Worm (Caenorhabditis elegans): ENCODE data around the gene ZK856.11.

The ZK856.11 gene

DNA sequence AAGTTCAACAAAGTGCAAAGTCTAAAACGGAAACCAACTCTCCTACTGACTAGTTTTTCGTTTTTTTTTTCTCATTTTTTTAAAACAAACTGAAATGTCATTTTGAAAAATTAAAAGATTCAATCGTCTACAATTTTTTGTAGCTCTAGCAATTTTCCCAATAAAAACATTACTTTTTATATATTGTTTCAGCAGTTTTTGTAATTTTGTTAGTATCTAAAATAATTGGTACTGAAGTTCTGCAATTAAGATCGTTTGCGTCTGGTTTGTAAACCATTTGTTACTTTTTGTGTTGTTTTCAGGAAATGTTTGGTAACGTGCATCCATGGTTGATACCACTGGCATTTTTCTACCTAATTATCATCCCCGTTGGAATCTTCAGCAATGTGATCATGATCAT lies 46.2 kb downstream of the ZK856.11 start, which contains the start of gene srsx-30:
Gene srsx-30 (plus strand): TSS at position 301 of the 400 bp plus-strand sequence.
- no peak for TF ChIP-seq pes-1 (GFP tag; IDR thresholded peaks at IDR 0.05)
- no peak for TF ChIP-seq hmbx-1 (tag; optimal IDR thresholded peaks at IDR 0.05)
- no peak for TF ChIP-seq F13C5.2 (tag; optimal IDR thresholded peaks at IDR 0.05)
- no peak for TF ChIP-seq tbx-11 (GFP tag; IDR thresholded peaks at IDR 0.05)
- TF ChIP-seq scrt-1 (GFP tag; IDR thresholded peaks at IDR 0.05) = no peak
- no peak for TF ChIP-seq hmg-4 (GFP tag; optimal IDR thresholded peaks at IDR 0.05)
- TF ChIP-seq flt-1 (GFP tag; IDR thresholded peaks at IDR 0.05) = no peak
- TF ChIP-seq B0310.2 (tag; optimal IDR thresholded peaks at IDR 0.05) = no peak
- no peak for TF ChIP-seq ceh-36 (tag; optimal IDR thresholded peaks at IDR 0.05)
- no peak for TF ChIP-seq tra-4 (tag; optimal IDR thresholded peaks at IDR 0.05)
- no peak for TF ChIP-seq aly-1 (tag; optimal IDR thresholded peaks at IDR 0.05)
- no peak for TF ChIP-seq ama-1 (optimal IDR thresholded peaks at IDR 0.05)
- TF ChIP-seq hnd-1 (tag; optimal IDR thresholded peaks at IDR 0.05) = no peak
- TF ChIP-seq tbx-37 (GFP tag; conservative IDR thresholded peaks at IDR 0.05) = no peak
- TF ChIP-seq ceh-13 (GFP tag; optimal IDR thresholded peaks at IDR 0.05) = no peak
- TF ChIP-seq sea-1 (GFP tag; conservative IDR thresholded peaks at IDR 0.05) = no peak

DNA sequence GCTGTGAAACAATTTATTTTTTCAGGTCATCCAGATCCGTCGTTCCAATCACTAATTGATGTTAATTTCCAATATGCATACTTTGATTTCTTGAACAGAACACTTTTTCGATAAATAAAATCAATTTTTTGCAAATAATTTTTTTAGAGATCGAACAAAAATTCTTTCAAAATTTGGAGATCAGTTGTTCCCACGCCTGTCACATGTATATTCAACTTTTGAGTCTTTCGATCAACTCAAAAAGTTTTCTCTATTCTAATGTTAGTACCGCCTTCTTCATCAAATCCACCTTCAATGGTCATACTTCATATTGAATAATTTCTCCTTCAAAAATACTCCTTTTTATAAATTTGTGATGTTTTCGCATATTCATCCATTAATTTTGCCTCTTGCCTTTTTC lies 50.0 kb downstream of the ZK856.11 start, which contains the start of gene srsx-29:
Gene srsx-29 (plus strand): TSS at position 301 of the 400 bp plus-strand sequence.
- TF ChIP-seq hmbx-1 (tag; optimal IDR thresholded peaks at IDR 0.05) = no peak
- TF ChIP-seq tbx-11 (GFP tag; IDR thresholded peaks at IDR 0.05) = no peak
- TF ChIP-seq F13C5.2 (tag; optimal IDR thresholded peaks at IDR 0.05) = no peak
- no peak for TF ChIP-seq ceh-13 (GFP tag; optimal IDR thresholded peaks at IDR 0.05)
- no peak for TF ChIP-seq pes-1 (GFP tag; IDR thresholded peaks at IDR 0.05)
- no peak for TF ChIP-seq hnd-1 (tag; optimal IDR thresholded peaks at IDR 0.05)
- no peak for TF ChIP-seq ceh-36 (tag; optimal IDR thresholded peaks at IDR 0.05)
- no peak for TF ChIP-seq scrt-1 (GFP tag; IDR thresholded peaks at IDR 0.05)
